Fruit fly (Drosophila melanogaster): ENCODE data around the gene CG33290.

Gene CG33290

DNA sequence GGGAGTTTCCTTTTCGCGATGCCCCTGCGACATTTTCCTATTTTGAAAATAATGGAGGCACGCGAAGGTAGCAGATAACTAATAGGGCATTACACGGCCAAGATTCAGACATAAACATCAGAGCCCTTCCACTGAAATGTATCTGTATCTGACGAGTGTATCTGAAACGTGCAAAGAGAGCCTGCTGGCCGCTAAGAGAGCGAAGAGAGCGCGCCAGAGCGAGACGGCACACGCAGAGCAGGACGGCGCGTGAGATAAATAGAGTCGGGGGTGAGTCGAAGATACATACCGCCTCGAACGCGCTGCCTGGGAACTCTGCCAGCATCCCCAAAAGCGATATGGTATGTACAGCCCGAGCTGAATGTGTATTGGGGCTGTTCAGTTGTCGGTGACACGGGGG is 42.5 kb downstream of the CG33290 start:
- TF ChIP-seq repo (GFP tag; optimal IDR thresholded peaks at IDR 0.05) (no peak), CG5180 (GFP tag; optimal IDR thresholded peaks at IDR 0.05) (no peak), Aef1 (GFP tag; IDR thresholded peaks at IDR 0.05) (no peak), CG4617 (GFP tag; optimal IDR thresholded peaks at IDR 0.05; ENCODE audit: borderline replicate concordance) (no peak), CG31441 (GFP tag; IDR thresholded peaks at IDR 0.05) (no peak), da (GFP tag; optimal IDR thresholded peaks at IDR 0.05) (no peak), bsh (GFP tag; optimal IDR thresholded peaks at IDR 0.05) (no peak), Dip2 (GFP tag; IDR thresholded peaks at IDR 0.05) (no peak), CG14710 (tag; optimal IDR thresholded peaks at IDR 0.05) (no peak), slou (GFP tag; optimal IDR thresholded peaks at IDR 0.05) (no peak), CG31388 (GFP tag; optimal IDR thresholded peaks at IDR 0.05) (no peak), H2.0 (GFP tag; IDR thresholded peaks at IDR 0.05) (no peak), hkb (optimal IDR thresholded peaks at IDR 0.05) (no peak), hkb (GFP tag; IDR thresholded peaks at IDR 0.05) (0 out of 2 replicates have a peak, but pooled peaks have one; percentile 21), stwl (tag; optimal IDR thresholded peaks at IDR 0.05) (no peak), gsb-n (tag; optimal IDR thresholded peaks at IDR 0.05) (no peak), CG7928 (GFP tag; optimal IDR thresholded peaks at IDR 0.05) (no peak), Dek (tag; optimal IDR thresholded peaks at IDR 0.05) (no peak), gfzf (GFP tag; optimal IDR thresholded peaks at IDR 0.05) (no peak), salm (tag; optimal IDR thresholded peaks at IDR 0.05) (no peak), pzg (GFP tag; optimal IDR thresholded peaks at IDR 0.05) (no peak), CG10462 (GFP tag; optimal IDR thresholded peaks at IDR 0.05) (no peak), NC2α (GFP tag; optimal IDR thresholded peaks at IDR 0.05) (no peak), wor (GFP tag; IDR thresholded peaks at IDR 0.05) (no peak), dm (GFP tag; optimal IDR thresholded peaks at IDR 0.05) (no peak), CG2712 (tag; optimal IDR thresholded peaks at IDR 0.05) (no peak), sob (GFP tag; IDR thresholded peaks at IDR 0.05) (0 out of 2 replicates have a peak, but pooled peaks have one; percentile 18), toy (GFP tag; IDR thresholded peaks at IDR 0.05) (no peak), CG12104 (GFP tag; optimal IDR thresholded peaks at IDR 0.05) (no peak), CG12744 (GFP tag; optimal IDR thresholded peaks at IDR 0.05) (no peak), knrl (GFP tag; IDR thresholded peaks at IDR 0.05; ENCODE audit: partially characterized antibody) (no peak), CG32767 (GFP tag; IDR thresholded peaks at IDR 0.05) (peak; percentile 91), PHDP (tag; optimal IDR thresholded peaks at IDR 0.05) (no peak), CG30403 (GFP tag; optimal IDR thresholded peaks at IDR 0.05) (no peak), bcd (GFP tag; optimal IDR thresholded peaks at IDR 0.05) (no peak), Nf-YA (GFP tag; IDR thresholded peaks at IDR 0.05) (no peak), ewg (GFP tag; optimal IDR thresholded peaks at IDR 0.05) (no peak), NK7.1 (GFP tag; optimal IDR thresholded peaks at IDR 0.05) (no peak), pnt (GFP tag; optimal IDR thresholded peaks at IDR 0.05) (no peak), CG12155 (GFP tag; optimal IDR thresholded peaks at IDR 0.05) (no peak), Atf6 (GFP tag; IDR thresholded peaks at IDR 0.05) (no peak), Adf1 (GFP tag; IDR thresholded peaks at IDR 0.05) (peak; percentile 80), CG13296 (GFP tag; optimal IDR thresholded peaks at IDR 0.05) (no peak), cg (GFP tag; optimal IDR thresholded peaks at IDR 0.05) (peak; percentile 78), Antp (GFP tag; optimal IDR thresholded peaks at IDR 0.05) (no peak), CG11723 (GFP tag; optimal IDR thresholded peaks at IDR 0.05) (no peak), gcm (GFP tag; optimal IDR thresholded peaks at IDR 0.05) (peak; percentile 57), CG3407 (GFP tag; optimal IDR thresholded peaks at IDR 0.05) (no peak), CG7839 (tag; optimal IDR thresholded peaks at IDR 0.05) (no peak), cwo (GFP tag; optimal IDR thresholded peaks at IDR 0.05) (no peak), gsb (GFP tag; IDR thresholded peaks at IDR 0.05) (no peak), Kr (GFP tag; optimal IDR thresholded peaks at IDR 0.05) (no peak)

Measured in whole organism, embryonic.